Fruit fly (Drosophila melanogaster) whole organism, prepupa: ENCODE measurements around the gene DNAlig3.

Experiments
- CG11294 ChIP-seq: fragments of 200-800 bp; sonication (Bioruptor generic); IDR thresholded peaks from 2 replicates; pipeline ENCODE4 v1.3.6; 2022; ENCODE audit warnings: missing biosample characterization, missing genetic modification characterization
- CG16779 ChIP-seq: fragments of 200-800 bp; sonication (Bioruptor generic); optimal IDR thresholded peaks from 3 replicates; lab custom pipeline; 2017; ENCODE audit warnings: missing biosample characterization, mild to moderate bottlenecking, missing genetic modification characterization
- CG31627 ChIP-seq: fragments of 200-800 bp; sonication (Bioruptor generic); optimal IDR thresholded peaks from 3 replicates; lab custom pipeline; 2016; ENCODE audit warnings: missing biosample characterization, missing genetic modification characterization
- CG3919 ChIP-seq: fragments of 200-800 bp; sonication (Bioruptor generic); optimal IDR thresholded peaks from 3 replicates; lab custom pipeline; 2016; ENCODE audit warnings: missing biosample characterization, missing genetic modification characterization
- CG6854 ChIP-seq: fragments of 200-800 bp; sonication (Bioruptor generic); optimal IDR thresholded peaks from 2 replicates; lab custom pipeline; 2017; ENCODE audit warnings: missing biosample characterization, mild to moderate bottlenecking, missing genetic modification characterization
- CG8319 ChIP-seq: fragments of 200-800 bp; sonication (Bioruptor generic); optimal IDR thresholded peaks from 3 replicates; lab custom pipeline; 2016; ENCODE audit warnings: missing biosample characterization, missing genetic modification characterization
- Lpt ChIP-seq: fragments of 200-800 bp; sonication (Bioruptor generic); optimal IDR thresholded peaks from 3 replicates; lab custom pipeline; 2016; ENCODE audit warnings: missing biosample characterization, missing genetic modification characterization
- OdsH ChIP-seq: fragments of 200-800 bp; sonication (Bioruptor generic); optimal IDR thresholded peaks from 3 replicates; lab custom pipeline; 2016; ENCODE audit warnings: missing biosample characterization, missing genetic modification characterization
- Sox14 ChIP-seq: fragments of 200-800 bp; sonication (Bioruptor generic); optimal IDR thresholded peaks from 3 replicates; lab custom pipeline; 2016; ENCODE audit warnings: missing biosample characterization, missing genetic modification characterization
- cyc ChIP-seq: fragments of 200-800 bp; sonication (Bioruptor generic); optimal IDR thresholded peaks from 3 replicates; lab custom pipeline; 2016; ENCODE audit warnings: missing biosample characterization, missing genetic modification characterization
- fd85E ChIP-seq: fragments of 200-800 bp; sonication (Bioruptor generic); optimal IDR thresholded peaks from 3 replicates; lab custom pipeline; 2016; ENCODE audit warnings: missing biosample characterization, missing genetic modification characterization
- pdm3 ChIP-seq: fragments of 200-800 bp; sonication (Bioruptor generic); optimal IDR thresholded peaks from 3 replicates; lab custom pipeline; 2016; ENCODE audit warnings: missing biosample characterization, missing genetic modification characterization
- topi ChIP-seq: fragments of 200-800 bp; sonication (Bioruptor generic); optimal IDR thresholded peaks from 3 replicates; lab custom pipeline; 2016; ENCODE audit warnings: missing biosample characterization, missing genetic modification characterization

dm6 chr3R:12365264-12365840, 36.3 kb downstream of the DNAlig3 start, which contains the start of gene GstD10:
- TF ChIP-seq CG3919 (no peak), CG31627 (GFP tag; lab: Kevin White, UChicago) (no peak), CG16779 (tag; lab: Kevin White, UChicago) (no peak), fd85E (no peak), pdm3 (no peak), CG8319 (GFP tag; lab: Kevin White, UChicago) (no peak), Lpt (GFP tag; lab: Kevin White, UChicago) (no peak), cyc (GFP tag; lab: Kevin White, UChicago) (no peak), CG11294 (no peak), topi (GFP tag; lab: Kevin White, UChicago) (no peak), Sox14 (GFP tag; lab: Kevin White, UChicago) (no peak), CG6854 (GFP tag; lab: Kevin White, UChicago) (no peak), OdsH (no peak)
